Fruit fly (Drosophila melanogaster): ENCODE data around the gene Mat89Ba.

Gene Mat89Ba

DNA sequence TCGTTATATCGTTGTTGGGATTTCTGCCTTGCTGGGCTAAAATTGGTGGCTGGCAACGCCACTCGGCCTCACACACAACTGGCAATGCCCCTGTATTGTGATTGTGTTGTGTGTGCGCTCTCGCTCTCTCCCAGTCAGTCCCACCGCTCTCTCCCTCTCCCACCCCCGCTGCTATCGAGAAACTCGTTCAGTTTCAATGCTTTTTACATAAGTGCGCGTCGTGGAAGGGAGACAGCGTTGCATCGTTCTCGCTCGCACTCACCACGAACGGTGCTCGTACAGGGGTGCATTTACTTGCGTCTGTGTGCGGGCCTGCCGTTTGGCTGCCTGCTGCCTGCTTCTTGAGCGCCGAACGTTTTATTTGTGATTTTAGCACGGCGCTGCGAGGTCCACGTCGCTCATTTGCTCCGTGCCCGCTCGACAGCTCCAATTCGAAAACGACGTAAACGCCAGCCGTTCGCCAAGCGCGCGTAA is 29.7 kb downstream of the Mat89Ba start (continued):
- peak in 1 of 2 experiments; percentile 42 for TF ChIP-seq tll (GFP tag; optimal IDR thresholded peaks at IDR 0.05)
- TF ChIP-seq NK7.1 (GFP tag; optimal IDR thresholded peaks at IDR 0.05) = peak; percentile 36
- TF ChIP-seq gt (GFP tag; IDR thresholded peaks at IDR 0.05) = no peak
- TF ChIP-seq B-H1 (GFP tag; IDR thresholded peaks at IDR 0.05) = no peak

DNA sequence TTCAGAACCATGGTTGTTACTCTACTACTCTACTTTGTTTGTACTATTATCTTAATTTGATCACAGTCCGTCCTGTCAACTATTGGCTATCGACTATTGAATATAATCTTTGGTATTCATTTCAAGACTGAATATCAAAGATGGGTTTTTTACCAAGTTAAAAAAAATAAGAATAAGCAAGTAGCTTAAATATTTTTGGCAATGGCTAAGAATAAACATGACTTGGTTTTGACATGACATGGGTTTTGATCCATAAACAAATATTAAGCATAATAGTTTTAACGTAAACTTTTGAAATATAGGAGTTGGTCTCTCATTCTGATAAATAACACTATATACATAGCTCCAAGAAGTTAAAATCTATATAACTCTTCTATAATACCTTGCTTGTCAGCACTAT is 30.4 kb downstream of the Mat89Ba start:
- TF ChIP-seq Lhr (GFP tag; optimal IDR thresholded peaks at IDR 0.05) (peak; percentile 12), Sox100B (GFP tag; optimal IDR thresholded peaks at IDR 0.05) (peak; percentile 69), CG11093 (GFP tag; IDR thresholded peaks at IDR 0.05) (no peak), lola (GFP tag; optimal IDR thresholded peaks at IDR 0.05) (peak in 1 of 3 experiments; percentile 68), sc (optimal IDR thresholded peaks at IDR 0.05) (no peak), sc (GFP tag; optimal IDR thresholded peaks at IDR 0.05) (no peak), CG11398 (GFP tag; optimal IDR thresholded peaks at IDR 0.05) (no peak), CG12391 (tag; optimal IDR thresholded peaks at IDR 0.05) (peak; percentile 18), BEAF-32 (GFP tag; optimal IDR thresholded peaks at IDR 0.05) (no peak), Hmx (GFP tag; optimal IDR thresholded peaks at IDR 0.05) (peak; percentile 39), Ssrp (tag; optimal IDR thresholded peaks at IDR 0.05) (peak; percentile 6), dmrt99B (tag; optimal IDR thresholded peaks at IDR 0.05) (peak; percentile 3), CG4328 (GFP tag; optimal IDR thresholded peaks at IDR 0.05) (no peak), Oli (tag; optimal IDR thresholded peaks at IDR 0.05) (peak; percentile 55), CG14710 (tag; optimal IDR thresholded peaks at IDR 0.05) (peak; percentile 16), ind (GFP tag; optimal IDR thresholded peaks at IDR 0.05) (no peak), CG9932 (GFP tag; IDR thresholded peaks at IDR 0.05) (no peak), CG15479 (GFP tag; optimal IDR thresholded peaks at IDR 0.05) (no peak), sna (GFP tag; IDR thresholded peaks at IDR 0.05; ENCODE audit: partially characterized antibody) (no peak), nerfin-1 (tag; optimal IDR thresholded peaks at IDR 0.05) (no peak), CG30020 (tag; optimal IDR thresholded peaks at IDR 0.05) (no peak), Gsc (GFP tag; IDR thresholded peaks at IDR 0.05) (no peak), CG11504 (tag; optimal IDR thresholded peaks at IDR 0.05) (peak; percentile 41), CG12769 (tag; optimal IDR thresholded peaks at IDR 0.05) (no peak), CG6254 (GFP tag; optimal IDR thresholded peaks at IDR 0.05) (no peak), Usf (GFP tag; optimal IDR thresholded peaks at IDR 0.05) (peak; percentile 31), CG17612 (GFP tag; IDR thresholded peaks at IDR 0.05) (no peak), CG11723 (GFP tag; optimal IDR thresholded peaks at IDR 0.05) (peak; percentile 21), phol (tag; optimal IDR thresholded peaks at IDR 0.05) (peak; percentile 38), CG32532 (GFP tag; IDR thresholded peaks at IDR 0.05) (no peak), gem (tag; optimal IDR thresholded peaks at IDR 0.05) (peak; percentile 33), Hr51 (GFP tag; optimal IDR thresholded peaks at IDR 0.05) (peak in 1 of 2 experiments; percentile 24), Dek (tag; optimal IDR thresholded peaks at IDR 0.05) (no peak), CG32767 (GFP tag; IDR thresholded peaks at IDR 0.05) (no peak), slou (GFP tag; optimal IDR thresholded peaks at IDR 0.05) (peak; percentile 16), Meics (GFP tag; optimal IDR thresholded peaks at IDR 0.05) (peak; percentile 49), CG12104 (GFP tag; optimal IDR thresholded peaks at IDR 0.05) (peak; percentile 71), vvl (GFP tag; IDR thresholded peaks at IDR 0.05) (no peak), CG9727 (GFP tag; optimal IDR thresholded peaks at IDR 0.05) (peak; percentile 51), CG10274 (GFP tag; optimal IDR thresholded peaks at IDR 0.05) (peak; percentile 37), CG17568 (GFP tag; optimal IDR thresholded peaks at IDR 0.05) (no peak), HLHmδ (GFP tag; optimal IDR thresholded peaks at IDR 0.05) (no peak), tin (GFP tag; optimal IDR thresholded peaks at IDR 0.05) (no peak), D19B (GFP tag; optimal IDR thresholded peaks at IDR 0.05) (peak; percentile 26)
